Worm (Caenorhabditis elegans): ENCODE results near the gene mig-2.

DNA sequence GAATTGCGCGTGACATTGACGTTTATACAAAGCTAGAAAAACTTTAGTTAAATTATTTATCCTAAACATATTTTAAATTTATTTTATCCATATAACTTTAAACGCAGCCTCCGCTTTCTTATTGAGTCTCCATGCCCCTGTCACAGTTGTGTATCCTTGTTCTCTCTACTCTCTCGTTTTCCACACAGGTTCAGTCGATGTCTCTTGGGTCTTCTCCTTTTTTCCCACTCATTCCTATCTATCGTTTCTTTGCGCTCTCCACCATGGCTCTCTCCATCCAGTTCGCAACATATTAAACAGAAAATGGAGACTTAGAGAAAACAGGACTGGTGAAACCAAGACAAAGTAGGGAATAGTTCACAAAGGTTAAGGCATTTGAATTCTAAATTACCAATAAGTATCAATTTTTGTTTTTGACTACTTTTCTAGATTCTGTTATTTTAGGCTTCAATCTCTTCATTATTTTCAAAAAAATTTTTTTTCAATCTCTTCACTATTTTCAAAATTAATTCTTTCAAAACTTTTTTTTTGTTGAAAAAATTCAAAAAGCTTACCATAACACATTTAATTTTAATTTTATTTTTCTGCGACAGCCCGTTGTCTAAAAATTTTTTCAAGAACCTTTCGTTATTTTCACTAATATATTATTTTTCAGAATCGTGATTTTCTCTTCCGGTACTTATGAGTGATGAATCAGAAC, 26.2 kb upstream of the mig-2 start, which contains the start of gene sdc-2:
- TF ChIP-seq ceh-90 (tag; optimal IDR thresholded peaks at IDR 0.05) (no peak), pax-3 (tag; optimal IDR thresholded peaks at IDR 0.05) (no peak), lir-3 (tag; optimal IDR thresholded peaks at IDR 0.05; ENCODE audit: poor library complexity) (peak; percentile 49), fkh-10 (GFP tag; optimal IDR thresholded peaks at IDR 0.05) (peak; percentile 37), sox-4 (tag; optimal IDR thresholded peaks at IDR 0.05) (no peak), nhr-28 (tag; optimal IDR thresholded peaks at IDR 0.05) (no peak), skn-1 (tag; optimal IDR thresholded peaks at IDR 0.05) (peak; percentile 47), blmp-1 (tag; optimal IDR thresholded peaks at IDR 0.05) (peak; percentile 66), zag-1 (tag; optimal IDR thresholded peaks at IDR 0.05) (no peak), unc-86 (tag; optimal IDR thresholded peaks at IDR 0.05) (peak; percentile 32), nhr-76 (tag; optimal IDR thresholded peaks at IDR 0.05) (no peak), ztf-11 (tag; optimal IDR thresholded peaks at IDR 0.05) (peak in 1 of 2 experiments; percentile 7)

All from whole organism, L1 larva.